Worm (Caenorhabditis elegans) whole organism, L4 larva: ENCODE measurements around the gene sulp-4.

Experiments
- F26F4.8 ChIP-seq: fragments of 200-800 bp; sonication (Bioruptor generic); conservative IDR thresholded peaks from 2 replicates; pipeline ENCODE4 v1.3.6; 2022; ENCODE audit warnings: missing genetic modification characterization, missing compliant biosample characterization
- F37D6.2 ChIP-seq: sonication (generic microtip); optimal IDR thresholded peaks from 2 replicates; lab custom pipeline; 2016; ENCODE audit warnings: mild to moderate bottlenecking, missing genetic modification characterization, missing compliant biosample characterization
- F49E8.2 ChIP-seq: sonication (generic microtip); optimal IDR thresholded peaks from 2 replicates; lab custom pipeline; 2016; ENCODE audit warnings: missing compliant biosample characterization, mild to moderate bottlenecking, missing genetic modification characterization, borderline replicate concordance
- R02D3.7 ChIP-seq: fragments of 150-350 bp; sonication (generic microtip); optimal IDR thresholded peaks from 3 replicates; lab custom pipeline; 2014; ENCODE audit warnings: missing biosample characterization, missing genetic modification characterization
- T20F7.1 ChIP-seq: fragments of 200-800 bp; sonication (Bioruptor generic); optimal IDR thresholded peaks from 2 replicates; lab custom pipeline; 2018; ENCODE audit warnings: mild to moderate bottlenecking, missing genetic modification characterization, missing compliant biosample characterization
- T26A8.4 ChIP-seq: fragments of 200-800 bp; sonication (Bioruptor generic); IDR thresholded peaks from 2 replicates; pipeline ENCODE4 v1.3.6; 2022; ENCODE audit warnings: missing genetic modification characterization, missing compliant biosample characterization
- Y5F2A.4 ChIP-seq: fragments of 200-800 bp; sonication (Bioruptor generic); optimal IDR thresholded peaks from 2 replicates; lab custom pipeline; 2018; ENCODE audit warnings: mild to moderate bottlenecking, missing genetic modification characterization, missing compliant biosample characterization
- Y75B8A.6 ChIP-seq: fragments of 200-800 bp; sonication (Bioruptor generic); IDR thresholded peaks from 2 replicates; pipeline ENCODE4 v1.3.6; 2022; ENCODE audit warnings: missing genetic modification reagents, missing genetic modification characterization, missing compliant biosample characterization
- ZK337.2 ChIP-seq: fragments of 200-800 bp; sonication (Bioruptor generic); IDR thresholded peaks from 2 replicates; pipeline ENCODE4 v1.3.6; 2022; ENCODE audit warnings: missing genetic modification reagents, missing genetic modification characterization, missing compliant biosample characterization
- ZK546.5 ChIP-seq, 2 experiments: sonication (generic microtip); optimal IDR thresholded peaks; 2 replicates each; lab custom pipeline; 2017; ENCODE audit warnings: missing biosample characterization in 2 of 2, missing genetic modification characterization in 2 of 2
- aly-2 ChIP-seq: sonication (generic microtip); optimal IDR thresholded peaks from 2 replicates; lab custom pipeline; 2018; ENCODE audit warnings: missing biosample characterization, missing genetic modification characterization
- ama-1 ChIP-seq: fragments of 150-350 bp; optimal IDR thresholded peaks from 2 replicates; lab custom pipeline; 2014; ENCODE audit warnings: inconsistent platforms, mixed read lengths
- attf-4 ChIP-seq: sonication (generic microtip); optimal IDR thresholded peaks from 3 replicates; lab custom pipeline; 2017; ENCODE audit warnings: missing biosample characterization, missing genetic modification characterization
- ceh-28 ChIP-seq: fragments of 150-350 bp; optimal IDR thresholded peaks from 2 replicates; lab custom pipeline; 2014; ENCODE audit warnings: missing biosample characterization, missing genetic modification reagents, missing genetic modification characterization
- ceh-32 ChIP-seq: sonication (generic microtip); optimal IDR thresholded peaks from 2 replicates; lab custom pipeline; 2016; ENCODE audit warnings: mild to moderate bottlenecking, missing genetic modification characterization, missing compliant biosample characterization; ENCODE audit not compliant: poor library complexity
- ceh-82 ChIP-seq: sonication (generic microtip); optimal IDR thresholded peaks from 2 replicates; lab custom pipeline; 2017; ENCODE audit warnings: missing biosample characterization, missing genetic modification characterization
- daf-16 ChIP-seq, 3 experiments: sonication (generic microtip); optimal IDR thresholded peaks; 2 replicates each; lab custom pipeline; 2016 to 2017; ENCODE audit warnings: missing genetic modification characterization in 3 of 3, missing genetic modification reagents in 3 of 3, mild to moderate bottlenecking in 2 of 3, missing compliant biosample characterization in 2 of 3, missing biosample characterization in 1 of 3, moderate library complexity in 1 of 3
- daf-19 ChIP-seq: fragments of 200-800 bp; sonication (Bioruptor generic); conservative IDR thresholded peaks from 2 replicates; pipeline ENCODE4 v1.3.6; 2022; ENCODE audit warnings: missing genetic modification characterization, missing compliant biosample characterization
- daf-8 ChIP-seq: fragments of 200-800 bp; sonication (Bioruptor generic); IDR thresholded peaks from 2 replicates; pipeline ENCODE4 v1.3.6; 2022; ENCODE audit warnings: missing genetic modification characterization, missing compliant biosample characterization
- dmd-8 ChIP-seq: fragments of 200-800 bp; sonication (Bioruptor generic); IDR thresholded peaks from 2 replicates; pipeline ENCODE4 v1.3.6; 2022; ENCODE audit warnings: missing genetic modification characterization, missing compliant biosample characterization
- duxl-1 ChIP-seq: sonication (generic microtip); optimal IDR thresholded peaks from 2 replicates; lab custom pipeline; 2016; ENCODE audit warnings: mild to moderate bottlenecking, missing genetic modification characterization, moderate library complexity, missing compliant biosample characterization; ENCODE audit not compliant: poor library complexity
- fkh-10 ChIP-seq: fragments of 150-350 bp; optimal IDR thresholded peaks from 2 replicates; lab custom pipeline; 2014; ENCODE audit warnings: missing biosample characterization, missing genetic modification reagents, missing genetic modification characterization
- hif-1 ChIP-seq, 2 experiments: sonication (generic microtip); optimal IDR thresholded peaks; 2 replicates each; lab custom pipeline; 2016 to 2017; ENCODE audit warnings: missing compliant biosample characterization in 2 of 2, missing genetic modification characterization in 2 of 2, missing genetic modification reagents in 2 of 2, missing genotype in 2 of 2, mild to moderate bottlenecking in 1 of 2
- hlh-30 ChIP-seq: sonication (generic microtip); optimal IDR thresholded peaks from 2 replicates; lab custom pipeline; 2017; ENCODE audit warnings: antibody characterized with exemption, mild to moderate bottlenecking, missing genetic modification characterization, missing compliant biosample characterization; ENCODE audit not compliant: insufficient read depth
- hmg-1.1 ChIP-seq: fragments of 200-800 bp; sonication (Bioruptor generic); IDR thresholded peaks from 2 replicates; pipeline ENCODE4 v1.3.6; 2022; ENCODE audit warnings: missing genetic modification reagents, missing genetic modification characterization, missing compliant biosample characterization
- jun-1 ChIP-seq: fragments of 150-350 bp; optimal IDR thresholded peaks from 2 replicates; lab custom pipeline; 2014; ENCODE audit warnings: missing biosample characterization, missing genetic modification reagents, missing genetic modification characterization
- lim-7 ChIP-seq: fragments of 200-800 bp; sonication (Bioruptor generic); IDR thresholded peaks from 2 replicates; pipeline ENCODE4 v1.3.6; 2022; ENCODE audit warnings: missing genetic modification characterization, missing compliant biosample characterization
- lin-1 ChIP-seq: fragments of 200-800 bp; sonication (Bioruptor generic); IDR thresholded peaks from 2 replicates; pipeline ENCODE4 v1.3.6; 2022; ENCODE audit warnings: missing genetic modification reagents, missing genetic modification characterization, missing compliant biosample characterization
- lin-29 ChIP-seq: fragments of 200-800 bp; sonication (Bioruptor generic); IDR thresholded peaks from 2 replicates; pipeline ENCODE4 v1.3.6; 2022; ENCODE audit warnings: missing genetic modification reagents, missing genetic modification characterization, missing compliant biosample characterization
- lir-3 ChIP-seq: sonication (generic microtip); optimal IDR thresholded peaks from 2 replicates; lab custom pipeline; 2016; ENCODE audit warnings: mild to moderate bottlenecking, missing genetic modification characterization, missing compliant biosample characterization
- lsy-2 ChIP-seq, 2 experiments: fragments of 150-350 bp in 1 of 2; sonication (generic microtip) in 1 of 2; optimal IDR thresholded peaks; 2 replicates each; lab custom pipeline; 2014 to 2017; ENCODE audit warnings: missing biosample characterization in 2 of 2, missing genetic modification characterization in 2 of 2
- madf-5 ChIP-seq, 2 experiments: fragments of 200-800 bp; sonication (Bioruptor generic); IDR thresholded peaks; 2 replicates each; pipeline ENCODE4 v1.3.6; 2022; ENCODE audit warnings: missing compliant biosample characterization in 2 of 2, missing genetic modification characterization in 2 of 2
- madf-9 ChIP-seq: fragments of 200-800 bp; sonication (Bioruptor generic); conservative IDR thresholded peaks from 2 replicates; pipeline ENCODE4 v1.3.6; 2022; ENCODE audit warnings: missing genetic modification reagents, missing genetic modification characterization, missing compliant biosample characterization
- mep-1 ChIP-seq: fragments of 150-350 bp; sonication (generic microtip); optimal IDR thresholded peaks from 3 replicates; lab custom pipeline; 2014; ENCODE audit warnings: missing biosample characterization, missing genetic modification characterization
- mxl-3 ChIP-seq: fragments of 200-800 bp; sonication (Bioruptor generic); optimal IDR thresholded peaks from 2 replicates; lab custom pipeline; 2018; ENCODE audit warnings: mild to moderate bottlenecking, missing genetic modification characterization, missing compliant biosample characterization
- nhr-237 ChIP-seq: sonication (generic microtip); optimal IDR thresholded peaks from 2 replicates; lab custom pipeline; 2017; ENCODE audit warnings: missing biosample characterization, missing genetic modification characterization
- nhr-42 ChIP-seq: fragments of 200-800 bp; sonication (Bioruptor generic); IDR thresholded peaks from 2 replicates; pipeline ENCODE4 v1.3.6; 2022; ENCODE audit warnings: missing genetic modification characterization, missing compliant biosample characterization
- nhr-6 ChIP-seq: fragments of 150-350 bp; optimal IDR thresholded peaks from 2 replicates; lab custom pipeline; 2014; ENCODE audit warnings: missing biosample characterization, missing genetic modification characterization
- nhr-76 ChIP-seq: fragments of 150-350 bp; optimal IDR thresholded peaks from 2 replicates; lab custom pipeline; 2014; ENCODE audit warnings: missing biosample characterization, missing genetic modification characterization
- saeg-2 ChIP-seq: fragments of 200-800 bp; sonication (Bioruptor generic); IDR thresholded peaks from 2 replicates; pipeline ENCODE4 v1.3.6; 2022; ENCODE audit warnings: missing genetic modification reagents, missing genetic modification characterization, missing compliant biosample characterization
- sdz-12 ChIP-seq: fragments of 200-800 bp; sonication (Bioruptor generic); optimal IDR thresholded peaks from 2 replicates; lab custom pipeline; 2018; ENCODE audit warnings: mild to moderate bottlenecking, missing genetic modification characterization, missing compliant biosample characterization
- set-16 ChIP-seq: fragments of 200-800 bp; sonication (Bioruptor generic); IDR thresholded peaks from 2 replicates; pipeline ENCODE4 v1.3.6; 2022; ENCODE audit warnings: missing genetic modification reagents, missing genetic modification characterization, missing compliant biosample characterization
- snpc-4 ChIP-seq: fragments of 150-350 bp; optimal IDR thresholded peaks from 2 replicates; lab custom pipeline; 2014; ENCODE audit warnings: missing biosample characterization, missing genetic modification characterization
- spr-1 ChIP-seq: sonication (generic microtip); optimal IDR thresholded peaks from 2 replicates; lab custom pipeline; 2016; ENCODE audit warnings: mild to moderate bottlenecking, missing genetic modification characterization, missing compliant biosample characterization
- spr-3 ChIP-seq: fragments of 200-800 bp; sonication (Bioruptor generic); optimal IDR thresholded peaks from 2 replicates; lab custom pipeline; 2018; ENCODE audit warnings: mild to moderate bottlenecking, missing genetic modification characterization, missing compliant biosample characterization
- tra-1 ChIP-seq: fragments of 200-800 bp; sonication (Bioruptor generic); IDR thresholded peaks from 2 replicates; pipeline ENCODE4 v1.3.6; 2022; ENCODE audit warnings: missing genetic modification reagents, missing genetic modification characterization, missing compliant biosample characterization
- unc-39 ChIP-seq: sonication (generic microtip); optimal IDR thresholded peaks from 2 replicates; lab custom pipeline; 2017; ENCODE audit warnings: missing biosample characterization, missing genetic modification characterization
- unc-62 ChIP-seq, 3 experiments: fragments of 150-350 bp in 1 of 3; sonication (generic microtip); optimal IDR thresholded peaks in 2 of 3; peaks in 1 of 3; 1 replicate in 1 of 3; 2 replicates in 2 of 3; lab custom pipeline; 2014 to 2017; ENCODE audit warnings: missing biosample characterization in 3 of 3, missing genetic modification characterization in 3 of 3, missing genetic modification reagents in 3 of 3, missing genotype in 1 of 3
- zfp-3 ChIP-seq: fragments of 200-800 bp; sonication (Bioruptor generic); conservative IDR thresholded peaks from 2 replicates; pipeline ENCODE4 v1.3.6; 2022; ENCODE audit warnings: missing genetic modification reagents, missing genetic modification characterization, missing compliant biosample characterization
- zip-11 ChIP-seq: fragments of 200-800 bp; sonication (Bioruptor generic); IDR thresholded peaks from 2 replicates; pipeline ENCODE4 v1.3.6; 2022; ENCODE audit warnings: missing genetic modification characterization, missing compliant biosample characterization
- ztf-11 ChIP-seq: fragments of 150-350 bp; optimal IDR thresholded peaks from 2 replicates; lab custom pipeline; 2014; ENCODE audit warnings: missing biosample characterization, missing genetic modification characterization

Gene sulp-4

ce11 chrV:11921229-11921628 lies 46.1 kb downstream of the sulp-4 start (continued):
- TF ChIP-seq hmg-1.1 (GFP tag; lab: Robert Waterston, UW) (peak; percentile 33; the same call in 1 of the 2 replicates), set-16 (no peak), hif-1 (tag; optimal IDR thresholded peaks at IDR 0.05; lab: Kevin White, UChicago) (peak in 1 of 2 experiments; percentile 39), tra-1 (GFP tag; lab: Robert Waterston, UW) (peak; percentile 46; the same call in 1 of the 2 replicates), fkh-10 (GFP tag; lab: Kevin White, UChicago) (no peak), lin-29 (GFP tag; lab: Robert Waterston, UW) (no peak), hlh-30 (tag; lab: Kevin White, UChicago) (peak; percentile 88), lsy-2 (tag; optimal IDR thresholded peaks at IDR 0.05; lab: Kevin White, UChicago) (peak in 1 of 2 experiments; percentile 45), ZK337.2 (no peak), dmd-8 (no peak), duxl-1 (tag; lab: Kevin White, UChicago) (peak; percentile 5), T26A8.4 (GFP tag; lab: Robert Waterston, UW) (no peak), F49E8.2 (tag; lab: Kevin White, UChicago) (no peak), saeg-2 (GFP tag; lab: Robert Waterston, UW) (no peak), F37D6.2 (tag; lab: Kevin White, UChicago) (no peak), zip-11 (GFP tag; lab: Robert Waterston, UW) (no peak), zfp-3 (GFP tag; lab: Robert Waterston, UW) (no peak), unc-62 (GFP tag; optimal IDR thresholded peaks at IDR 0.05 in 1 of 2; lab: Kevin White, UChicago) (no peak), unc-62 (tag; optimal IDR thresholded peaks at IDR 0.05; lab: Kevin White, UChicago) (no peak), nhr-6 (tag; lab: Kevin White, UChicago) (no peak), ceh-82 (no peak), lir-3 (tag; lab: Kevin White, UChicago) (no peak), lin-1 (peak; percentile 27; the same call in 1 of the 2 replicates), madf-9 (GFP tag; lab: Robert Waterston, UW) (no peak), daf-19 (GFP tag; lab: Robert Waterston, UW) (no peak), spr-1 (no peak), lim-7 (GFP tag; lab: Robert Waterston, UW) (no peak), R02D3.7 (tag; lab: Kevin White, UChicago) (no peak), mxl-3 (peak; percentile 60), nhr-237 (no peak), jun-1 (tag; lab: Kevin White, UChicago) (no peak), ceh-28 (no peak), attf-4 (no peak), Y75B8A.6 (GFP tag; lab: Robert Waterston, UW) (0 out of 2 replicates have a peak, but pooled peaks have one; percentile 51), mep-1 (peak; percentile 73), ceh-32 (no peak), snpc-4 (tag; lab: Kevin White, UChicago) (no peak), daf-8 (GFP tag; lab: Robert Waterston, UW) (no peak), nhr-42 (GFP tag; lab: Robert Waterston, UW) (no peak), Y5F2A.4 (GFP tag; lab: Kevin White, UChicago) (no peak), sdz-12 (no peak), unc-39 (tag; lab: Kevin White, UChicago) (no peak), madf-5 (GFP tag; IDR thresholded peaks at IDR 0.05; lab: Robert Waterston, UW) (no peak), aly-2 (no peak), ZK546.5 (tag; optimal IDR thresholded peaks at IDR 0.05; lab: Kevin White, UChicago) (no peak), ama-1 (lab: Kevin White, UChicago) (peak; percentile 34), nhr-76 (tag; lab: Kevin White, UChicago) (no peak), daf-16 (GFP tag; optimal IDR thresholded peaks at IDR 0.05; lab: Kevin White, UChicago) (no peak), daf-16 (tag; optimal IDR thresholded peaks at IDR 0.05; lab: Kevin White, UChicago) (peak; percentile 80), ztf-11 (tag; lab: Kevin White, UChicago) (no peak), spr-3 (GFP tag; lab: Kevin White, UChicago) (no peak), F26F4.8 (GFP tag; lab: Robert Waterston, UW) (no peak), T20F7.1 (GFP tag; lab: Kevin White, UChicago) (peak; percentile 23)
